Worm (Caenorhabditis elegans) whole organism, late embryonic: ENCODE data around the gene Y73B6BL.270.

Experiments
- fkh-10 ChIP-seq: fragments of 150-350 bp; optimal IDR thresholded peaks from 2 replicates; lab custom pipeline; 2014; ENCODE audit warnings: missing biosample characterization, missing genetic modification reagents, missing genetic modification characterization
- hlh-6 ChIP-seq: sonication (generic microtip); optimal IDR thresholded peaks from 2 replicates; lab custom pipeline; 2016; ENCODE audit warnings: missing genotype, missing genetic modification characterization, missing compliant biosample characterization
- hlh-8 ChIP-seq: sonication (generic microtip); optimal IDR thresholded peaks from 2 replicates; lab custom pipeline; 2016; ENCODE audit warnings: missing genotype, missing genetic modification characterization, missing compliant biosample characterization
- pha-2 ChIP-seq: sonication (generic microtip); optimal IDR thresholded peaks from 2 replicates; lab custom pipeline; 2017; ENCODE audit warnings: mild to moderate bottlenecking, missing genetic modification characterization, missing compliant biosample characterization
- rnt-1 ChIP-seq: sonication (generic microtip); optimal IDR thresholded peaks from 2 replicates; lab custom pipeline; 2016; ENCODE audit warnings: missing genetic modification characterization, missing compliant biosample characterization

DNA sequence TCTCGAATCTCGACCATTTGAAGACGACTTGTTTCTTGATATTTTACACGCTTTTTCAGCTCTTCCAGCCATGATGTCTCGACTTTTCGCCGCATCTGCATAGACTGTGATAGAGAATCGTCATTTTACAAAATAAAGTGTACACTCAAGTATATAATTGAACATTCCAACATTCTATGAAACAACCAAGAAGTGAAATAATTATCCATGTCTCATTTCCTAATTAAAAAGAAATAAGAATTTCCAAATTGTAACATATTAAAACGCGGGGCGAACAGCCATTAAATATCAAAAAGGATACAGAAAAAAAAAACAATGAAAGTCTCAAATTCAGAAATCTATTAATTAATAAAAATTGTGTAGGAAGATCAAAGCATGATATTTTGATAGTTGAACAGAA, 7.8 kb downstream of the Y73B6BL.270 start, which contains the start of gene smg-3:
- TF ChIP-seq hlh-6 (tag; lab: Kevin White, UChicago) = no peak
- TF ChIP-seq rnt-1 = no peak
- no peak for TF ChIP-seq fkh-10
- no peak for TF ChIP-seq pha-2 (tag; lab: Kevin White, UChicago)
- TF ChIP-seq hlh-8 (tag; lab: Kevin White, UChicago) = no peak
